Worm (Caenorhabditis elegans): ENCODE results near the gene cnnm-2.

DNA sequence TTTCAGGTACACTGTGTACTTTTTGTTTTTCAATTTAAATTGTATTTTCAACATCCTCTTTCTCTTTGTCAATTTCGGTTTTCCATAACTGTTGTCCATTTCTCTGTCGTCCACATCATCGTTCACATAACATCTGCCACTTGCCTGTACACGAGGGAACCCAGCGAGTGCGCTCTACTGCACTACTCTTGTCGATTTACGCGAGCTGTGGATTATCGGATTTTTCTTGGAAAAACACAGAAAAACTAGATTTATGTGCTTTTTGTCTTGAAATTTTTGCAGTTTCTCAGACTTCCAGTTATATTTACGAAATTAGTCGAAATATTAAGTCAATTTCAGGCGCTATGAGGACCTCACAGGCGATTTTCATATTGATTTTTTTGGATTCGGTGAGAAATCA is 20.1 kb upstream of the cnnm-2 start, which contains the start of gene chup-1:
- TF ChIP-seq Y56A3A.18 (GFP tag; IDR thresholded peaks at IDR 0.05) = no peak
- TF ChIP-seq nhr-27 (tag; optimal IDR thresholded peaks at IDR 0.05) = no peak
- no peak for TF ChIP-seq B0261.1 (tag; optimal IDR thresholded peaks at IDR 0.05)
- no peak for TF ChIP-seq ama-1 (optimal IDR thresholded peaks at IDR 0.05)
- TF ChIP-seq ama-1 (GFP tag; optimal IDR thresholded peaks at IDR 0.05) = no peak
- TF ChIP-seq dpff-1 (tag; optimal IDR thresholded peaks at IDR 0.05) = no peak
- no peak for TF ChIP-seq C17E4.6 (GFP tag; IDR thresholded peaks at IDR 0.05)
- TF ChIP-seq die-1 (tag; optimal IDR thresholded peaks at IDR 0.05) = no peak
- no peak for TF ChIP-seq gei-17 (GFP tag; optimal IDR thresholded peaks at IDR 0.05)
- TF ChIP-seq F49E8.2 (tag; optimal IDR thresholded peaks at IDR 0.05; ENCODE audit: insufficient read depth) = no peak
- TF ChIP-seq pha-4 (tag; optimal IDR thresholded peaks at IDR 0.05) = no peak
